Worm (Caenorhabditis elegans) whole organism, L1 larva: ENCODE measurements around the gene emb-4.

Experiments used
- alr-1 ChIP-seq: fragments of 200-800 bp; sonication (Bioruptor generic); optimal IDR thresholded peaks from 2 replicates; lab custom pipeline; 2018; ENCODE audit warnings: borderline replicate concordance, mild to moderate bottlenecking, missing genetic modification characterization, missing compliant biosample characterization
- ceh-82 ChIP-seq, 3 experiments: fragments of 150-350 bp in 1 of 3; sonication (generic microtip) in 2 of 3; optimal IDR thresholded peaks; 2 replicates each; lab custom pipeline; 2014 to 2017; ENCODE audit warnings: missing biosample characterization in 3 of 3, missing genetic modification characterization in 3 of 3
- fos-1 ChIP-seq: fragments of 150-350 bp; optimal IDR thresholded peaks from 2 replicates; lab custom pipeline; 2014; ENCODE audit warnings: missing biosample characterization, missing genetic modification characterization
- hlh-17 ChIP-seq: fragments of 200-800 bp; sonication (Bioruptor generic); optimal IDR thresholded peaks from 2 replicates; lab custom pipeline; 2018; ENCODE audit warnings: missing genetic modification characterization, mild to moderate bottlenecking, missing compliant biosample characterization, moderate library complexity, borderline replicate concordance
- nhr-76 ChIP-seq: sonication (generic microtip); optimal IDR thresholded peaks from 2 replicates; lab custom pipeline; 2017; ENCODE audit warnings: missing biosample characterization, missing genetic modification characterization
- snpc-4 ChIP-seq: fragments of 150-350 bp; optimal IDR thresholded peaks from 2 replicates; lab custom pipeline; 2014; ENCODE audit warnings: missing biosample characterization, missing genetic modification characterization
- sptf-1 ChIP-seq: fragments of 150-350 bp; optimal IDR thresholded peaks from 2 replicates; lab custom pipeline; 2014; ENCODE audit warnings: missing biosample characterization, missing genetic modification characterization
- ztf-4 ChIP-seq: fragments of 150-350 bp; optimal IDR thresholded peaks from 2 replicates; lab custom pipeline; 2014; ENCODE audit warnings: missing biosample characterization, missing genetic modification characterization

ce11 chrV:18913120-18913519, 18.3 kb upstream of the emb-4 start:
- TF ChIP-seq fos-1 (tag; lab: Kevin White, UChicago) (no peak), hlh-17 (no peak), sptf-1 (tag; lab: Kevin White, UChicago) (no peak), snpc-4 (no peak), ceh-82 (tag; optimal IDR thresholded peaks at IDR 0.05; lab: Kevin White, UChicago) (no peak), ztf-4 (tag; lab: Kevin White, UChicago) (no peak), alr-1 (tag; lab: Kevin White, UChicago) (no peak), nhr-76 (no peak)
